Worm (Caenorhabditis elegans): ENCODE measurements around the gene R07A4.2.

R07A4.2 gene

ce11 chrX:10746388-10746787 lies at the start of gene R07A4.2:
Gene R07A4.2, minus strand, starts transcription at chrX:10746488.
- no peak for TF ChIP-seq nhr-12 (tag; optimal IDR thresholded peaks at IDR 0.05)
- TF ChIP-seq ama-1 (optimal IDR thresholded peaks at IDR 0.05) = no peak
- no peak for TF ChIP-seq nhr-10 (tag; optimal IDR thresholded peaks at IDR 0.05)
- no peak for TF ChIP-seq lin-11 (tag; optimal IDR thresholded peaks at IDR 0.05)
- no peak for TF ChIP-seq crh-2 (tag; optimal IDR thresholded peaks at IDR 0.05)

ce11 chrX:10794647-10795046 lies 48.4 kb upstream of the R07A4.2 start, which contains the start of gene T05A10.6:
Gene T05A10.6, minus strand, starts transcription at chrX:10794747.
- TF ChIP-seq lin-11 (tag; optimal IDR thresholded peaks at IDR 0.05) (no peak), nhr-10 (tag; optimal IDR thresholded peaks at IDR 0.05) (no peak), sma-9 (GFP tag; optimal IDR thresholded peaks at IDR 0.05) (no peak), sma-9 (tag; optimal IDR thresholded peaks at IDR 0.05) (no peak), ztf-4 (tag; optimal IDR thresholded peaks at IDR 0.05) (no peak), ZK546.5 (tag; optimal IDR thresholded peaks at IDR 0.05) (no peak), unc-62 (GFP tag; optimal IDR thresholded peaks at IDR 0.05) (no peak), alr-1 (tag; optimal IDR thresholded peaks at IDR 0.05) (no peak), nhr-237 (tag; optimal IDR thresholded peaks at IDR 0.05) (no peak), ama-1 (optimal IDR thresholded peaks at IDR 0.05) (no peak), F13H6.1 (tag; optimal IDR thresholded peaks at IDR 0.05) (no peak), elt-3 (tag; optimal IDR thresholded peaks at IDR 0.05) (no peak), nhr-25 (tag; optimal IDR thresholded peaks at IDR 0.05) (no peak), nhr-129 (tag; optimal IDR thresholded peaks at IDR 0.05) (no peak), crh-2 (tag; optimal IDR thresholded peaks at IDR 0.05) (no peak), blmp-1 (tag; optimal IDR thresholded peaks at IDR 0.05; ENCODE audit: insufficient read depth) (no peak)

- TF ChIP-seq sma-3 (GFP tag; optimal IDR thresholded peaks at IDR 0.05) = no peak
- TF ChIP-seq nhr-77 (tag; optimal IDR thresholded peaks at IDR 0.05) = no peak
- no peak for TF ChIP-seq ZK546.5 (tag; optimal IDR thresholded peaks at IDR 0.05)
- TF ChIP-seq nhr-129 (tag; optimal IDR thresholded peaks at IDR 0.05) = no peak
- TF ChIP-seq gmeb-1 (tag; optimal IDR thresholded peaks at IDR 0.05) = no peak
- no peak for TF ChIP-seq nhr-23 (tag; optimal IDR thresholded peaks at IDR 0.05)
- no peak for TF ChIP-seq nhr-10 (tag; optimal IDR thresholded peaks at IDR 0.05)
- TF ChIP-seq sem-4 (tag; optimal IDR thresholded peaks at IDR 0.05) = no peak
- no peak for TF ChIP-seq mbf-1 (tag; optimal IDR thresholded peaks at IDR 0.05)
- TF ChIP-seq lin-39 (tag; optimal IDR thresholded peaks at IDR 0.05) = no peak
- TF ChIP-seq ztf-11 (tag; optimal IDR thresholded peaks at IDR 0.05) = no peak
- no peak for TF ChIP-seq F13H6.1 (tag; optimal IDR thresholded peaks at IDR 0.05)
These were observed 46.1 kb upstream of the R07A4.2 start, which contains the start of gene vap-2 for ce11 chrX:10792435-10792834. Gene vap-2, minus strand, starts transcription at chrX:10792535.

- TF ChIP-seq nhr-25 (tag; optimal IDR thresholded peaks at IDR 0.05) = no peak
- TF ChIP-seq unc-55 (GFP tag; optimal IDR thresholded peaks at IDR 0.05) = no peak
- no peak for TF ChIP-seq mdl-1 (tag; optimal IDR thresholded peaks at IDR 0.05)
- no peak for TF ChIP-seq unc-39 (tag; optimal IDR thresholded peaks at IDR 0.05)
- TF ChIP-seq peb-1 (tag; optimal IDR thresholded peaks at IDR 0.05) = no peak
- TF ChIP-seq F13H6.1 (tag; optimal IDR thresholded peaks at IDR 0.05) = no peak
- TF ChIP-seq ZK546.5 (tag; optimal IDR thresholded peaks at IDR 0.05) = no peak
- no peak for TF ChIP-seq blmp-1 (tag; optimal IDR thresholded peaks at IDR 0.05; ENCODE audit: insufficient read depth)
- TF ChIP-seq nhr-6 (tag; optimal IDR thresholded peaks at IDR 0.05) = no peak
- no peak for TF ChIP-seq nhr-129 (tag; optimal IDR thresholded peaks at IDR 0.05)
- no peak for TF ChIP-seq sma-3 (GFP tag; optimal IDR thresholded peaks at IDR 0.05)
- TF ChIP-seq alr-1 (tag; optimal IDR thresholded peaks at IDR 0.05) = no peak
- TF ChIP-seq lin-11 (tag; optimal IDR thresholded peaks at IDR 0.05) = no peak
- TF ChIP-seq elt-3 (tag; optimal IDR thresholded peaks at IDR 0.05) = no peak
- no peak for TF ChIP-seq sma-9 (GFP tag; optimal IDR thresholded peaks at IDR 0.05)
- no peak for TF ChIP-seq sma-9 (tag; optimal IDR thresholded peaks at IDR 0.05)
- TF ChIP-seq crh-2 (tag; optimal IDR thresholded peaks at IDR 0.05) = no peak
- TF ChIP-seq skn-1 (tag; optimal IDR thresholded peaks at IDR 0.05) = no peak
- TF ChIP-seq dmd-4 (tag; optimal IDR thresholded peaks at IDR 0.05) = no peak
- TF ChIP-seq ztf-11 (tag; optimal IDR thresholded peaks at IDR 0.05) = no peak
These were observed 40.9 kb upstream of the R07A4.2 start, which contains the start of gene ttr-14 for ce11 chrX:10787203-10787602. Gene ttr-14, plus strand, starts transcription at chrX:10787503.

- TF ChIP-seq alr-1 (tag; optimal IDR thresholded peaks at IDR 0.05) (no peak), sma-9 (GFP tag; optimal IDR thresholded peaks at IDR 0.05) (no peak), sma-9 (tag; optimal IDR thresholded peaks at IDR 0.05) (no peak), mbf-1 (tag; optimal IDR thresholded peaks at IDR 0.05) (no peak), nhr-12 (tag; optimal IDR thresholded peaks at IDR 0.05) (no peak), egl-27 (tag; optimal IDR thresholded peaks at IDR 0.05) (no peak), ztf-11 (tag; optimal IDR thresholded peaks at IDR 0.05) (no peak), elt-3 (tag; optimal IDR thresholded peaks at IDR 0.05) (no peak), mdl-1 (tag; optimal IDR thresholded peaks at IDR 0.05) (no peak), lin-11 (tag; optimal IDR thresholded peaks at IDR 0.05) (no peak), blmp-1 (tag; optimal IDR thresholded peaks at IDR 0.05; ENCODE audit: insufficient read depth) (no peak), zag-1 (tag; optimal IDR thresholded peaks at IDR 0.05) (no peak), unc-39 (tag; optimal IDR thresholded peaks at IDR 0.05) (no peak), nhr-21 (tag; optimal IDR thresholded peaks at IDR 0.05) (no peak)
These were observed 37.5 kb upstream of the R07A4.2 start, which contains the start of gene clc-4 for ce11 chrX:10783822-10784221. Gene clc-4, minus strand, starts transcription at chrX:10783922.

All from whole organism, L2 larva.